Worm (Caenorhabditis elegans) whole organism, young adult: ENCODE data around the gene miz-1.

Source experiments
- C17E4.6 ChIP-seq: fragments of 200-800 bp; sonication (Bioruptor generic); IDR thresholded peaks from 2 replicates; pipeline ENCODE4 v1.3.6; 2022; ENCODE audit warnings: missing genetic modification reagents, missing genetic modification characterization, missing compliant biosample characterization
- F10E7.11 ChIP-seq: sonication (generic microtip); optimal IDR thresholded peaks from 2 replicates; lab custom pipeline; 2017; ENCODE audit warnings: mild to moderate bottlenecking, missing genetic modification characterization, moderate library complexity, missing compliant biosample characterization
- F22D6.2 ChIP-seq: sonication (generic microtip); optimal IDR thresholded peaks from 2 replicates; lab custom pipeline; 2016; ENCODE audit warnings: mild to moderate bottlenecking, missing genetic modification characterization, missing compliant biosample characterization
- F57A8.1 ChIP-seq: fragments of 200-800 bp; sonication (Bioruptor generic); optimal IDR thresholded peaks from 2 replicates; lab custom pipeline; 2018; ENCODE audit warnings: mild to moderate bottlenecking, missing genetic modification characterization, moderate library complexity, missing compliant biosample characterization
- F57C9.4 ChIP-seq: sonication (generic microtip); optimal IDR thresholded peaks from 2 replicates; lab custom pipeline; 2017; ENCODE audit warnings: mild to moderate bottlenecking, missing genetic modification characterization, missing compliant biosample characterization
- K11D2.4 ChIP-seq: fragments of 200-800 bp; sonication (Bioruptor generic); IDR thresholded peaks from 2 replicates; pipeline ENCODE4 v1.3.6; 2022; ENCODE audit warnings: missing genetic modification reagents, missing genetic modification characterization, missing compliant biosample characterization
- K12H6.12 ChIP-seq: fragments of 200-800 bp; sonication (Bioruptor generic); optimal IDR thresholded peaks from 2 replicates; lab custom pipeline; 2018; ENCODE audit warnings: mild to moderate bottlenecking, missing genetic modification characterization, missing compliant biosample characterization
- Y53G8AR.9 ChIP-seq: fragments of 200-800 bp; sonication (Bioruptor generic); conservative IDR thresholded peaks from 2 replicates; pipeline ENCODE4 v1.3.6; 2022; ENCODE audit warnings: missing genetic modification reagents, missing genetic modification characterization, missing compliant biosample characterization
- Y95B8A.8 ChIP-seq: fragments of 200-800 bp; sonication (Bioruptor generic); IDR thresholded peaks from 2 replicates; pipeline ENCODE4 v1.3.6; 2022; ENCODE audit warnings: missing genetic modification reagents, missing genetic modification characterization, missing compliant biosample characterization
- akir-1 ChIP-seq: fragments of 200-800 bp; sonication (Bioruptor generic); optimal IDR thresholded peaks from 2 replicates; lab custom pipeline; 2018; ENCODE audit warnings: mild to moderate bottlenecking, missing genetic modification characterization, moderate library complexity, missing compliant biosample characterization
- aptf-3 ChIP-seq: fragments of 200-800 bp; sonication (Bioruptor generic); IDR thresholded peaks from 2 replicates; pipeline ENCODE4 v1.3.6; 2022; ENCODE audit warnings: missing genetic modification characterization, missing compliant biosample characterization
- attf-3 ChIP-seq: fragments of 200-800 bp; sonication (Bioruptor generic); conservative IDR thresholded peaks from 2 replicates; pipeline ENCODE4 v1.3.6; 2022; ENCODE audit warnings: missing genetic modification reagents, missing genetic modification characterization, missing compliant biosample characterization
- attf-5 ChIP-seq: fragments of 200-800 bp; sonication (Bioruptor generic); optimal IDR thresholded peaks from 2 replicates; lab custom pipeline; 2018; ENCODE audit warnings: mild to moderate bottlenecking, missing genetic modification characterization, missing compliant biosample characterization
- attf-6 ChIP-seq: fragments of 200-800 bp; sonication (Bioruptor generic); IDR thresholded peaks from 2 replicates; pipeline ENCODE4 v1.3.6; 2022; ENCODE audit warnings: missing genetic modification reagents, missing genetic modification characterization, missing compliant biosample characterization
- bed-1 ChIP-seq: fragments of 200-800 bp; sonication (Bioruptor generic); IDR thresholded peaks from 2 replicates; pipeline ENCODE4 v1.3.6; 2022; ENCODE audit warnings: missing genetic modification reagents, missing genetic modification characterization, missing compliant biosample characterization
- cebp-2 ChIP-seq: fragments of 200-800 bp; sonication (Bioruptor generic); IDR thresholded peaks from 2 replicates; pipeline ENCODE4 v1.3.6; 2022; ENCODE audit warnings: missing genetic modification characterization, missing compliant biosample characterization
- ceh-58 ChIP-seq: fragments of 200-800 bp; sonication (Bioruptor generic); IDR thresholded peaks from 2 replicates; pipeline ENCODE4 v1.3.6; 2022; ENCODE audit warnings: missing genetic modification characterization, missing compliant biosample characterization
- ceh-79 ChIP-seq: sonication (generic microtip); optimal IDR thresholded peaks from 2 replicates; lab custom pipeline; 2017; ENCODE audit warnings: mild to moderate bottlenecking, missing genetic modification characterization, missing compliant biosample characterization
- die-1 ChIP-seq: sonication (generic microtip); optimal IDR thresholded peaks from 2 replicates; lab custom pipeline; 2016; ENCODE audit warnings: missing genotype, mild to moderate bottlenecking, missing genetic modification characterization, missing compliant biosample characterization
- dox-1 ChIP-seq: fragments of 200-800 bp; sonication (Bioruptor generic); IDR thresholded peaks from 2 replicates; pipeline ENCODE4 v1.3.6; 2022; ENCODE audit warnings: missing genetic modification reagents, missing genetic modification characterization, missing compliant biosample characterization
- egl-44 ChIP-seq: fragments of 200-800 bp; sonication (Bioruptor generic); IDR thresholded peaks from 2 replicates; pipeline ENCODE4 v1.3.6; 2022; ENCODE audit warnings: missing genetic modification reagents, missing genetic modification characterization, missing compliant biosample characterization
- ets-4 ChIP-seq: fragments of 200-800 bp; sonication (Bioruptor generic); optimal IDR thresholded peaks from 2 replicates; lab custom pipeline; 2018; ENCODE audit warnings: mild to moderate bottlenecking, missing genetic modification characterization, missing compliant biosample characterization
- him-1 ChIP-seq: sonication (generic microtip); optimal IDR thresholded peaks from 2 replicates; lab custom pipeline; 2016; ENCODE audit warnings: missing genotype, missing genetic modification reagents, missing genetic modification characterization, missing compliant biosample characterization
- hmg-1.2 ChIP-seq: fragments of 200-800 bp; sonication (Bioruptor generic); IDR thresholded peaks from 2 replicates; pipeline ENCODE4 v1.3.6; 2022; ENCODE audit warnings: missing genetic modification reagents, missing genetic modification characterization, missing compliant biosample characterization
- hmg-20 ChIP-seq: fragments of 200-800 bp; sonication (Bioruptor generic); IDR thresholded peaks from 2 replicates; pipeline ENCODE4 v1.3.6; 2022; ENCODE audit warnings: missing genetic modification reagents, missing genetic modification characterization, missing compliant biosample characterization
- hrde-1 ChIP-seq: sonication (generic microtip); optimal IDR thresholded peaks from 2 replicates; lab custom pipeline; 2016; ENCODE audit warnings: missing genetic modification characterization, mild to moderate bottlenecking, missing compliant biosample characterization, moderate library complexity, missing genotype, missing genetic modification reagents, borderline replicate concordance
- lag-1 ChIP-seq: fragments of 200-800 bp; sonication (Bioruptor generic); IDR thresholded peaks from 2 replicates; pipeline ENCODE4 v1.3.6; 2022; ENCODE audit warnings: missing genetic modification reagents, missing genetic modification characterization, missing compliant biosample characterization
- lin-40 ChIP-seq: sonication (generic microtip); optimal IDR thresholded peaks from 2 replicates; lab custom pipeline; 2016; ENCODE audit warnings: missing genetic modification characterization, mild to moderate bottlenecking, missing compliant biosample characterization, missing genotype, missing genetic modification reagents
- madf-10 ChIP-seq: sonication (generic microtip); optimal IDR thresholded peaks from 2 replicates; lab custom pipeline; 2016; ENCODE audit warnings: mild to moderate bottlenecking, missing genetic modification characterization, missing compliant biosample characterization
- mes-4 ChIP-seq: sonication (generic microtip); optimal IDR thresholded peaks from 2 replicates; lab custom pipeline; 2016; ENCODE audit warnings: missing genotype, missing genetic modification characterization, missing compliant biosample characterization
- mxl-1 ChIP-seq: sonication (generic microtip); optimal IDR thresholded peaks from 2 replicates; lab custom pipeline; 2016; ENCODE audit warnings: missing genetic modification characterization, missing compliant biosample characterization
- snpc-1.1 ChIP-seq: sonication (generic microtip); optimal IDR thresholded peaks from 2 replicates; lab custom pipeline; 2017; ENCODE audit warnings: missing genetic modification characterization, mild to moderate bottlenecking, missing compliant biosample characterization, antibody characterized with exemption, moderate library complexity, missing genotype, missing genetic modification reagents; ENCODE audit not compliant: insufficient read depth
- snpc-4 ChIP-seq, 5 experiments: fragments of 150-350 bp in 1 of 5; sonication (generic microtip) in 4 of 5; optimal IDR thresholded peaks; 2 replicates each; lab custom pipeline; 2014 to 2018; ENCODE audit warnings: missing genetic modification characterization in 5 of 5, missing biosample characterization in 3 of 5, antibody characterized with exemption in 2 of 5, mild to moderate bottlenecking in 2 of 5, missing compliant biosample characterization in 2 of 5, missing genotype in 2 of 5, moderate library complexity in 2 of 5, missing genetic modification reagents in 1 of 5
- tbx-9 ChIP-seq: sonication (generic microtip); optimal IDR thresholded peaks from 2 replicates; lab custom pipeline; 2016; ENCODE audit warnings: borderline replicate concordance, missing genetic modification characterization, inconsistent platforms, missing compliant biosample characterization
- unc-62 ChIP-seq: fragments of 150-350 bp; optimal IDR thresholded peaks from 2 replicates; lab custom pipeline; 2014; ENCODE audit warnings: missing biosample characterization, missing genetic modification reagents, missing genetic modification characterization
- xnd-1 ChIP-seq: sonication (generic microtip); optimal IDR thresholded peaks from 2 replicates; lab custom pipeline; 2016; ENCODE audit warnings: missing genotype, missing genetic modification reagents, missing genetic modification characterization, missing compliant biosample characterization
- ztf-18 ChIP-seq: sonication (generic microtip); optimal IDR thresholded peaks from 2 replicates; lab custom pipeline; 2016; ENCODE audit warnings: missing genotype, mild to moderate bottlenecking, missing genetic modification characterization, missing compliant biosample characterization
- ztf-22 ChIP-seq: fragments of 200-800 bp; sonication (Bioruptor generic); optimal IDR thresholded peaks from 2 replicates; lab custom pipeline; 2018; ENCODE audit warnings: mild to moderate bottlenecking, missing genetic modification characterization, moderate library complexity, missing compliant biosample characterization
- ztf-26 ChIP-seq: sonication (generic microtip); optimal IDR thresholded peaks from 2 replicates; lab custom pipeline; 2017; ENCODE audit warnings: missing genetic modification characterization, missing compliant biosample characterization
- ztf-28 ChIP-seq: fragments of 200-800 bp; sonication (Bioruptor generic); IDR thresholded peaks from 2 replicates; pipeline ENCODE4 v1.3.6; 2022; ENCODE audit warnings: missing genetic modification reagents, missing genetic modification characterization, missing compliant biosample characterization

Gene miz-1

ce11 chrIV:10766071-10766470 lies 46.1 kb upstream of the miz-1 start (continued):
- no peak for TF ChIP-seq snpc-1.1
- TF ChIP-seq ets-4 (GFP tag; lab: Kevin White, UChicago): no peak
- no peak for TF ChIP-seq akir-1 (GFP tag; lab: Kevin White, UChicago)

ce11 chrIV:10768146-10768636 lies 44.0 kb upstream of the miz-1 start, which contains the start of gene T25B9.8:
TSS of gene T25B9.8 (minus strand) at chrIV:10768196.
- TF ChIP-seq C17E4.6: no peak
- TF ChIP-seq hmg-1.2 (GFP tag; lab: Robert Waterston, UW): peak; percentile 65; the same call in 1 of the 2 replicates

- TF ChIP-seq ztf-22 (GFP tag; lab: Kevin White, UChicago) (no peak), tbx-9 (tag; lab: Kevin White, UChicago) (no peak), F22D6.2 (tag; lab: Kevin White, UChicago) (no peak), bed-1 (GFP tag; lab: Robert Waterston, UW) (no peak), hmg-20 (GFP tag; lab: Robert Waterston, UW) (no peak), F57C9.4 (tag; lab: Kevin White, UChicago) (no peak), egl-44 (GFP tag; lab: Robert Waterston, UW) (no peak), hrde-1 (no peak), die-1 (tag; lab: Kevin White, UChicago) (no peak), K12H6.12 (tag; lab: Kevin White, UChicago) (no peak), attf-5 (GFP tag; lab: Kevin White, UChicago) (no peak), mes-4 (tag; lab: Kevin White, UChicago) (no peak), aptf-3 (GFP tag; lab: Robert Waterston, UW) (no peak)
Measured at ce11 chrIV:10769353-10769752, 42.8 kb upstream of the miz-1 start, which contains the start of gene T25B9.9. TSS of gene T25B9.9 (plus strand) at chrIV:10769653.

- TF ChIP-seq ztf-18 (tag; lab: Kevin White, UChicago) (no peak), attf-6 (GFP tag; lab: Robert Waterston, UW) (no peak), attf-3 (no peak), ztf-28 (no peak), F57C9.4 (tag; lab: Kevin White, UChicago) (no peak), egl-44 (GFP tag; lab: Robert Waterston, UW) (no peak), xnd-1 (no peak)
Measured at ce11 chrIV:10771296-10771695, 40.9 kb upstream of the miz-1 start.

- TF ChIP-seq unc-62 (GFP tag; lab: Kevin White, UChicago) (no peak), him-1 (tag; lab: Kevin White, UChicago) (no peak), dox-1 (GFP tag; lab: Robert Waterston, UW) (no peak), ets-4 (GFP tag; lab: Kevin White, UChicago) (no peak), F10E7.11 (tag; lab: Kevin White, UChicago) (no peak), ceh-58 (GFP tag; lab: Robert Waterston, UW) (no peak), ztf-26 (tag; lab: Kevin White, UChicago) (no peak), ceh-79 (no peak), lag-1 (no peak), ztf-18 (tag; lab: Kevin White, UChicago) (no peak), lin-40 (tag; lab: Kevin White, UChicago) (no peak), cebp-2 (GFP tag; lab: Robert Waterston, UW) (no peak), Y95B8A.8 (GFP tag; lab: Robert Waterston, UW) (no peak), mxl-1 (tag; lab: Kevin White, UChicago) (no peak), snpc-4 (GFP tag; optimal IDR thresholded peaks at IDR 0.05; lab: Kevin White, UChicago) (no peak), snpc-4 (tag; optimal IDR thresholded peaks at IDR 0.05; lab: Kevin White, UChicago) (no peak), F57A8.1 (no peak), bed-1 (GFP tag; lab: Robert Waterston, UW) (no peak), Y53G8AR.9 (no peak), madf-10 (no peak), K11D2.4 (no peak)
Measured at ce11 chrIV:10773811-10774210, 38.4 kb upstream of the miz-1 start, which contains the start of gene inpp-1. TSS of gene inpp-1 (minus strand) at chrIV:10773911.
